Worm (Caenorhabditis elegans) whole organism, L1 larva: ENCODE results near the gene gta-1.
A peak's percentile ranks its signal among the peaks of the same experiment; 100 is the strongest.

ENCODE experiments used
- C04F5.9 ChIP-seq: sonication (generic microtip); optimal IDR thresholded peaks from 2 replicates; lab custom pipeline; 2016; ENCODE audit warnings: missing genetic modification characterization, missing compliant biosample characterization
- C34B4.2 ChIP-seq: sonication (generic microtip); optimal IDR thresholded peaks from 2 replicates; lab custom pipeline; 2017; ENCODE audit warnings: mild to moderate bottlenecking, missing genetic modification characterization, missing compliant biosample characterization
- Y116A8C.19 ChIP-seq: sonication (generic microtip); optimal IDR thresholded peaks from 2 replicates; lab custom pipeline; 2016; ENCODE audit warnings: missing compliant biosample characterization, missing genetic modification characterization, borderline replicate concordance
- aha-1 ChIP-seq: fragments of 150-350 bp; optimal IDR thresholded peaks from 2 replicates; lab custom pipeline; 2014; ENCODE audit warnings: missing biosample characterization, missing genetic modification characterization
- alr-1 ChIP-seq: fragments of 200-800 bp; sonication (Bioruptor generic); optimal IDR thresholded peaks from 2 replicates; lab custom pipeline; 2018; ENCODE audit warnings: borderline replicate concordance, mild to moderate bottlenecking, missing genetic modification characterization, missing compliant biosample characterization
- ama-1 ChIP-seq: fragments of 150-350 bp; optimal IDR thresholded peaks from 2 replicates; lab custom pipeline; 2014
- ceh-82 ChIP-seq, 3 experiments: fragments of 150-350 bp in 1 of 3; sonication (generic microtip) in 2 of 3; optimal IDR thresholded peaks; 2 replicates each; lab custom pipeline; 2014 to 2017; ENCODE audit warnings: missing biosample characterization in 3 of 3, missing genetic modification characterization in 3 of 3
- ceh-88 ChIP-seq: fragments of 200-800 bp; sonication (Bioruptor generic); IDR thresholded peaks from 2 replicates; pipeline ENCODE4 v1.3.6; 2022; ENCODE audit warnings: missing genetic modification characterization, missing compliant biosample characterization
- ces-1 ChIP-seq: fragments of 150-350 bp; optimal IDR thresholded peaks from 2 replicates; lab custom pipeline; 2014; ENCODE audit warnings: missing biosample characterization, missing genetic modification reagents, missing genetic modification characterization
- dpl-1 ChIP-seq, 3 experiments: fragments of 150-350 bp in 2 of 3; sonication (generic microtip) in 1 of 3; optimal IDR thresholded peaks; 2 replicates each; lab custom pipeline; 2014 to 2017; ENCODE audit warnings: missing biosample characterization in 3 of 3, missing genetic modification characterization in 3 of 3, missing genetic modification reagents in 3 of 3
- efl-1 ChIP-seq, 4 experiments: fragments of 150-350 bp; optimal IDR thresholded peaks in 3 of 4; peaks in 1 of 4; 1 replicate in 1 of 4; 2 replicates in 3 of 4; lab custom pipeline; 2014; ENCODE audit warnings: missing biosample characterization in 2 of 4, missing genetic modification characterization in 2 of 4, missing genetic modification reagents in 2 of 4
- elt-2 ChIP-seq: sonication (generic microtip); optimal IDR thresholded peaks from 2 replicates; lab custom pipeline; 2016; ENCODE audit warnings: missing genetic modification characterization, mild to moderate bottlenecking, inconsistent platforms, missing compliant biosample characterization, missing genetic modification reagents
- elt-3 ChIP-seq, 6 experiments: fragments of 150-350 bp in 1 of 6; sonication (generic microtip); optimal IDR thresholded peaks; 2 replicates each; lab custom pipeline; 2017 to 2018; ENCODE audit warnings: missing biosample characterization in 6 of 6, missing genetic modification characterization in 6 of 6, inconsistent platforms in 1 of 6
- ets-5 ChIP-seq: fragments of 200-800 bp; sonication (Bioruptor generic); IDR thresholded peaks from 2 replicates; pipeline ENCODE4 v1.3.6; 2022; ENCODE audit warnings: missing genetic modification characterization, missing compliant biosample characterization
- fkh-10 ChIP-seq: sonication (generic microtip); optimal IDR thresholded peaks from 2 replicates; lab custom pipeline; 2017; ENCODE audit warnings: missing biosample characterization, missing genetic modification reagents, missing genetic modification characterization
- hlh-17 ChIP-seq: fragments of 200-800 bp; sonication (Bioruptor generic); optimal IDR thresholded peaks from 2 replicates; lab custom pipeline; 2018; ENCODE audit warnings: missing genetic modification characterization, mild to moderate bottlenecking, missing compliant biosample characterization, moderate library complexity, borderline replicate concordance
- hpl-2 ChIP-seq: fragments of 150-350 bp; optimal IDR thresholded peaks from 2 replicates; lab custom pipeline; 2014; ENCODE audit warnings: missing biosample characterization, missing genetic modification reagents, missing genetic modification characterization
- isw-1 ChIP-seq: fragments of 200-800 bp; sonication (Bioruptor generic); IDR thresholded peaks from 2 replicates; pipeline ENCODE4 v1.3.6; 2022; ENCODE audit warnings: missing genetic modification characterization, missing compliant biosample characterization
- lin-14 ChIP-seq: fragments of 200-800 bp; sonication (Bioruptor generic); optimal IDR thresholded peaks from 2 replicates; lab custom pipeline; 2018; ENCODE audit warnings: mild to moderate bottlenecking, missing genetic modification characterization, moderate library complexity, missing compliant biosample characterization
- lin-15B ChIP-seq: fragments of 150-350 bp; sonication (generic microtip); optimal IDR thresholded peaks from 3 replicates; lab custom pipeline; 2014; ENCODE audit warnings: missing biosample characterization, missing genetic modification characterization
- lin-39 ChIP-seq: fragments of 150-350 bp; optimal IDR thresholded peaks from 2 replicates; lab custom pipeline; 2014; ENCODE audit warnings: missing biosample characterization, missing genetic modification reagents, missing genetic modification characterization
- mab-9 ChIP-seq: fragments of 200-800 bp; sonication (Bioruptor generic); IDR thresholded peaks from 2 replicates; pipeline ENCODE4 v1.3.6; 2022; ENCODE audit warnings: missing genetic modification reagents, missing genetic modification characterization, missing compliant biosample characterization
- mep-1 ChIP-seq: fragments of 150-350 bp; optimal IDR thresholded peaks from 2 replicates; lab custom pipeline; 2014; ENCODE audit warnings: missing biosample characterization, missing genetic modification characterization
- nhr-12 ChIP-seq: sonication (generic microtip); optimal IDR thresholded peaks from 2 replicates; lab custom pipeline; 2017; ENCODE audit warnings: missing biosample characterization, missing genetic modification characterization
- nhr-19 ChIP-seq: fragments of 200-800 bp; sonication (Bioruptor generic); conservative IDR thresholded peaks from 2 replicates; pipeline ENCODE4 v1.3.6; 2022; ENCODE audit warnings: missing genetic modification characterization, missing compliant biosample characterization
- nhr-20 ChIP-seq: sonication (generic microtip); optimal IDR thresholded peaks from 2 replicates; lab custom pipeline; 2016; ENCODE audit warnings: mild to moderate bottlenecking, missing genetic modification characterization, missing compliant biosample characterization
- nhr-77 ChIP-seq: fragments of 150-350 bp; optimal IDR thresholded peaks from 2 replicates; lab custom pipeline; 2014; ENCODE audit warnings: missing biosample characterization, missing genetic modification characterization
- nhr-85 ChIP-seq: sonication (generic microtip); peaks from one replicate; lab custom pipeline; 2016; ENCODE audit warnings: missing genetic modification characterization, inconsistent platforms, missing compliant biosample characterization
- nhr-90 ChIP-seq: sonication (generic microtip); optimal IDR thresholded peaks from 2 replicates; lab custom pipeline; 2016; ENCODE audit warnings: mild to moderate bottlenecking, missing genetic modification characterization, missing compliant biosample characterization; ENCODE audit not compliant: poor library complexity
- pqm-1 ChIP-seq: sonication (generic microtip); optimal IDR thresholded peaks from 3 replicates; lab custom pipeline; 2017; ENCODE audit warnings: missing biosample characterization, missing genetic modification characterization
- skn-1 ChIP-seq: fragments of 150-350 bp; optimal IDR thresholded peaks from 2 replicates; lab custom pipeline; 2014; ENCODE audit warnings: missing biosample characterization, missing genetic modification characterization
- snu-23 ChIP-seq: sonication (generic microtip); optimal IDR thresholded peaks from 2 replicates; lab custom pipeline; 2016; ENCODE audit warnings: missing genetic modification characterization, missing compliant biosample characterization
- sptf-1 ChIP-seq: fragments of 150-350 bp; optimal IDR thresholded peaks from 2 replicates; lab custom pipeline; 2014; ENCODE audit warnings: missing biosample characterization, missing genetic modification characterization
- tbx-2 ChIP-seq: sonication (generic microtip); optimal IDR thresholded peaks from 2 replicates; lab custom pipeline; 2016; ENCODE audit warnings: missing genetic modification characterization, missing compliant biosample characterization
- tlp-1 ChIP-seq: fragments of 150-350 bp; optimal IDR thresholded peaks from 2 replicates; lab custom pipeline; 2014; ENCODE audit warnings: missing biosample characterization, missing genetic modification characterization
- unc-130 ChIP-seq: fragments of 150-350 bp; optimal IDR thresholded peaks from 2 replicates; lab custom pipeline; 2017; ENCODE audit warnings: missing biosample characterization, missing genetic modification characterization, inconsistent platforms
- unc-86 ChIP-seq: sonication (generic microtip); optimal IDR thresholded peaks from 2 replicates; lab custom pipeline; 2016; ENCODE audit warnings: missing genetic modification characterization, missing compliant biosample characterization
- xbp-1 ChIP-seq: sonication (generic microtip); optimal IDR thresholded peaks from 2 replicates; lab custom pipeline; 2016; ENCODE audit warnings: missing genetic modification characterization, missing compliant biosample characterization

The gta-1 gene

ce11 chrIV:10140143-10140542, 40.3 kb upstream of the gta-1 start, which contains the start of gene gst-3:
gst-3 (minus strand) TSS chrIV:10140243.
- TF ChIP-seq pqm-1 (no peak), C34B4.2 (tag; lab: Kevin White, UChicago) (no peak), C04F5.9 (tag; lab: Kevin White, UChicago) (no peak), elt-3 (tag; optimal IDR thresholded peaks at IDR 0.05; lab: Kevin White, UChicago) (no peak), ces-1 (GFP tag; lab: Kevin White, UChicago) (no peak), nhr-85 (tag; lab: Kevin White, UChicago) (no peak), tlp-1 (tag; lab: Kevin White, UChicago) (no peak), unc-130 (no peak), hpl-2 (GFP tag; lab: Kevin White, UChicago) (no peak), elt-2 (no peak)

DNA sequence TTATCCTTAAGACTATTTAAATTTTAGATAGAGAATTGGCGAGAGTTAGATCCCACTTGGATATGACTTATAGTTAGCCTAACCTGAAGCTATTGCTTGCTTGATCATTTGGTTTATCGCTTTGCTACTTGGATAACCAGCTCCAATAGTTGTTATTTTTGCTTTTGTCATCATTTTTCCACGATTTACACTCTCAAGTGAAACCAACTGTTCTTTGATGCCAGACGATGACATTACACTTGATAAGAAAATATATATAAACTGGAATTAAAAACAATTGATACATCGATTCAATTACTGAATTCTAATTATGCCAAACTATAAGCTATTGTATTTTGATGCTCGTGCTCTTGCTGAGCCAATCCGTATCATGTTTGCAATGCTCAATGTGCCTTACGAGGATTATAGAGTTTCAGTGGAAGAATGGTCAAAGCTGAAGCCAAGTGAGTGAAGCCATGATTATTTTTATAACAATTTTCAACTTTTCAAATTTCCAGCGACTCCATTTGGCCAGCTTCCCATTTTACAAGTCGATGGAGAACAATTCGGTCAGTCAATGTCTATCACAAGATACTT, 38.4 kb upstream of the gta-1 start, which contains the start of the genes gst-2, gst-4 and dhs-12:
Gene gst-2, minus strand, starts transcription at position 132 of the 576 bp plus-strand sequence.
Gene gst-4, plus strand, starts transcription at position 296 of the 576 bp plus-strand sequence.
Gene dhs-12, plus strand, starts transcription at position 526 of the 576 bp plus-strand sequence.
- 0 out of 2 replicates have a peak, but pooled peaks have one; percentile 15 for TF ChIP-seq nhr-19
- TF ChIP-seq nhr-20 (tag; lab: Kevin White, UChicago), result no peak
- peak; percentile 83 for TF ChIP-seq skn-1
- TF ChIP-seq elt-2, result peak; percentile 8

DNA sequence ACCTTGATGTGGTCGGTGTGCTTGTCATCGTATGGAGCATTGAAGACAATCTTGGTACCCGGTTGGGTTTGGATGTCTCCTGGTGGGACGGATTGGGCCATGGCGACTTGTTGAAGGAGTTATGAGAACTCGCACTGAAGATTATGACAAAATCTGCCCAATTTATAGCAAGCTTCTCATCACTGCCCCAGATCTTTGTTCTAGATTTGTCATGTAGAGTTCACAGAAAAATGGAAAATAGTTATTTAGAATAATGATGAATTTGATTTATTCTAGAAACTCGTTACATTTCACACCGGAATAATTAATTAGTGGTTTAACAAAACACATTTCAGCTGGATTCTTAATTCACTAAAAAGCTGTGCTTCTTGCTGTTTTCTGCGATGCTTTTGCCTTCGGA, 36.8 kb upstream of the gta-1 start, which contains the start of gene msp-38:
Gene msp-38, minus strand, starts transcription at position 101 of the 400 bp plus-strand sequence.
- no peak for TF ChIP-seq fkh-10 (GFP tag; lab: Kevin White, UChicago)
- TF ChIP-seq dpl-1 (GFP tag; optimal IDR thresholded peaks at IDR 0.05; lab: Kevin White, UChicago), result no peak
- no peak for TF ChIP-seq hpl-2 (GFP tag; lab: Kevin White, UChicago)
- no peak for TF ChIP-seq isw-1 (GFP tag; lab: Robert Waterston, UW)
- no peak for TF ChIP-seq tbx-2
- TF ChIP-seq aha-1 (tag; lab: Kevin White, UChicago), result no peak
- no peak for TF ChIP-seq C34B4.2 (tag; lab: Kevin White, UChicago)
- no peak for TF ChIP-seq efl-1 (optimal IDR thresholded peaks at IDR 0.05; lab: Kevin White, UChicago)
- TF ChIP-seq efl-1 (GFP tag; optimal IDR thresholded peaks at IDR 0.05 in 1 of 2; lab: Kevin White, UChicago), result no peak
- TF ChIP-seq mep-1 (tag; lab: Kevin White, UChicago), result no peak
- TF ChIP-seq unc-130, result no peak
- TF ChIP-seq snu-23 (GFP tag; lab: Kevin White, UChicago), result no peak
- no peak for TF ChIP-seq Y116A8C.19 (tag; lab: Kevin White, UChicago)
- no peak for TF ChIP-seq xbp-1 (tag; lab: Kevin White, UChicago)
- TF ChIP-seq mab-9 (GFP tag; lab: Robert Waterston, UW), result no peak
- no peak for TF ChIP-seq ceh-82 (tag; optimal IDR thresholded peaks at IDR 0.05; lab: Kevin White, UChicago)
- no peak for TF ChIP-seq nhr-77
- no peak for TF ChIP-seq lin-15B (tag; lab: Kevin White, UChicago)

ce11 chrIV:10144487-10144886, 36.0 kb upstream of the gta-1 start:
- TF ChIP-seq lin-15B (tag; lab: Kevin White, UChicago) (no peak), skn-1 (peak; percentile 55)

- TF ChIP-seq C34B4.2 (tag; lab: Kevin White, UChicago) (no peak), efl-1 (optimal IDR thresholded peaks at IDR 0.05; lab: Kevin White, UChicago) (no peak), efl-1 (GFP tag; optimal IDR thresholded peaks at IDR 0.05 in 1 of 2; lab: Kevin White, UChicago) (no peak), ceh-88 (GFP tag; lab: Robert Waterston, UW) (no peak), nhr-90 (no peak), sptf-1 (tag; lab: Kevin White, UChicago) (no peak), fkh-10 (GFP tag; lab: Kevin White, UChicago) (no peak), dpl-1 (GFP tag; optimal IDR thresholded peaks at IDR 0.05; lab: Kevin White, UChicago) (no peak), ces-1 (GFP tag; lab: Kevin White, UChicago) (no peak), tbx-2 (no peak), unc-86 (tag; lab: Kevin White, UChicago) (no peak), ets-5 (GFP tag; lab: Robert Waterston, UW) (no peak), ama-1 (lab: Kevin White, UChicago) (no peak), alr-1 (no peak), pqm-1 (no peak), lin-14 (GFP tag; lab: Kevin White, UChicago) (no peak), nhr-20 (tag; lab: Kevin White, UChicago) (no peak), hlh-17 (GFP tag; lab: Kevin White, UChicago) (no peak), nhr-12 (tag; lab: Kevin White, UChicago) (no peak), lin-39 (tag; lab: Kevin White, UChicago) (no peak)
These were observed 35.6 kb upstream of the gta-1 start for ce11 chrIV:10144909-10145308.
